Fruit fly (Drosophila melanogaster) whole organism, wandering third instar larva: ENCODE data around the gene RpS10b.

ENCODE experiments used
- Jra ChIP-seq: sonication (Bioruptor generic); optimal IDR thresholded peaks from 2 replicates; lab custom pipeline; 2016; ENCODE audit warnings: missing biosample characterization, missing genetic modification characterization
- OdsH ChIP-seq: fragments of 200-800 bp; sonication (Bioruptor generic); optimal IDR thresholded peaks from 2 replicates; lab custom pipeline; 2016; ENCODE audit warnings: missing biosample characterization, mild to moderate bottlenecking, missing genetic modification characterization
- pan ChIP-seq: fragments of >200 bp; optimal IDR thresholded peaks from 2 replicates; lab custom pipeline; 2017
- usp ChIP-seq: fragments of >200 bp; optimal IDR thresholded peaks from 2 replicates; lab custom pipeline; 2017; ENCODE audit warnings: missing biosample characterization, missing genetic modification characterization
- woc ChIP-seq: sonication (Bioruptor generic); optimal IDR thresholded peaks from 2 replicates; lab custom pipeline; 2016; ENCODE audit warnings: missing biosample characterization, mild to moderate bottlenecking, missing genetic modification characterization

DNA sequence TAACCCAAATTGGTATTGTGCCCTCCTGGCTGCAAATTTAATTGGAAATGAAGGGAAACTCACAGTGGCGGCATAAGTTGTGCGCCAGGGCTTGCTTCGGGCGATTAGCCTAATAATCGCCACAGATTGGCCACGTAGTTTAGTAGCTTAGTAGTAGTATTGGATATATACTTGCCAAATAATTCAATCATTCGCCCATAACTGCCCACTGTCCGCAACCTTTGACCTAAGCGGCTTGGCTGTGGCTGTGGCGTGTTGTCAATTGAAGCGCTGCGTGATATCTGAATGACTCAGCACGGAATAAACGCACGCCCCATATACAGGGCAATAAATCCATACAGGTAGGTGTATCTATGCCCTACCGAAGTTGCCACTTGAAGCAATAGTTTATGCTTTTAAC lies 9.1 kb downstream of the RpS10b start:
- TF ChIP-seq pan (lab: Kevin White, UChicago) (no peak), OdsH (GFP tag; lab: Kevin White, UChicago) (no peak), woc (GFP tag; lab: Kevin White, UChicago) (no peak), usp (GFP tag; lab: Kevin White, UChicago) (no peak), Jra (no peak)
